Fruit fly (Drosophila melanogaster): ENCODE data around the gene Bet3.
A peak's percentile ranks its signal among the peaks of the same experiment; 100 is the strongest.

The Bet3 gene

dm6 chr3L:9422636-9423419, 19.2 kb downstream of the Bet3 start, which contains the start of gene aay:
Gene aay, plus strand, starts transcription at chr3L:9423253.
- TF ChIP-seq CG8159 (tag; optimal IDR thresholded peaks at IDR 0.05) (peak; percentile 99), Snoo (tag; optimal IDR thresholded peaks at IDR 0.05) (peak; percentile 99), CG8301 (tag; optimal IDR thresholded peaks at IDR 0.05) (peak; percentile 97), CG13204 (GFP tag; optimal IDR thresholded peaks at IDR 0.05) (peak; percentile 91), CG14655 (GFP tag; optimal IDR thresholded peaks at IDR 0.05) (peak; percentile 97), Ets98B (GFP tag; IDR thresholded peaks at IDR 0.05) (peak; percentile 98), EcR (GFP tag; optimal IDR thresholded peaks at IDR 0.05) (peak; percentile 87), fd96Ca (GFP tag; IDR thresholded peaks at IDR 0.05) (peak; percentile 95), Pif1A (GFP tag; optimal IDR thresholded peaks at IDR 0.05) (peak; percentile 99), CG34367 (tag; optimal IDR thresholded peaks at IDR 0.05) (peak; percentile 97), CG17806 (tag; optimal IDR thresholded peaks at IDR 0.05) (peak; percentile 99), D1 (tag; optimal IDR thresholded peaks at IDR 0.05) (peak; percentile 98), CG4496 (GFP tag; IDR thresholded peaks at IDR 0.05) (peak; percentile 98), Pif1B (GFP tag; optimal IDR thresholded peaks at IDR 0.05) (peak; percentile 99), CG12605 (GFP tag; IDR thresholded peaks at IDR 0.05) (peak; percentile 98), CG32121 (GFP tag; IDR thresholded peaks at IDR 0.05) (peak; percentile 98), CG15710 (tag; optimal IDR thresholded peaks at IDR 0.05) (peak; percentile 98), rn (GFP tag; IDR thresholded peaks at IDR 0.05) (peak; percentile 95), gl (tag; optimal IDR thresholded peaks at IDR 0.05) (peak; percentile 94), CG10348 (GFP tag; IDR thresholded peaks at IDR 0.05) (peak; percentile 87), CG9948 (tag; optimal IDR thresholded peaks at IDR 0.05) (peak; percentile 98)

- TF ChIP-seq CG10348 (GFP tag; IDR thresholded peaks at IDR 0.05) (no peak), Pif1B (GFP tag; optimal IDR thresholded peaks at IDR 0.05) (no peak), CG4496 (GFP tag; IDR thresholded peaks at IDR 0.05) (no peak), CG8159 (tag; optimal IDR thresholded peaks at IDR 0.05) (no peak), CG14655 (GFP tag; optimal IDR thresholded peaks at IDR 0.05) (no peak), CG12605 (GFP tag; IDR thresholded peaks at IDR 0.05) (no peak), rn (GFP tag; IDR thresholded peaks at IDR 0.05) (no peak), Pif1A (GFP tag; optimal IDR thresholded peaks at IDR 0.05) (no peak)
These were observed 19.9 kb downstream of the Bet3 start for dm6 chr3L:9422135-9422534.

DNA sequence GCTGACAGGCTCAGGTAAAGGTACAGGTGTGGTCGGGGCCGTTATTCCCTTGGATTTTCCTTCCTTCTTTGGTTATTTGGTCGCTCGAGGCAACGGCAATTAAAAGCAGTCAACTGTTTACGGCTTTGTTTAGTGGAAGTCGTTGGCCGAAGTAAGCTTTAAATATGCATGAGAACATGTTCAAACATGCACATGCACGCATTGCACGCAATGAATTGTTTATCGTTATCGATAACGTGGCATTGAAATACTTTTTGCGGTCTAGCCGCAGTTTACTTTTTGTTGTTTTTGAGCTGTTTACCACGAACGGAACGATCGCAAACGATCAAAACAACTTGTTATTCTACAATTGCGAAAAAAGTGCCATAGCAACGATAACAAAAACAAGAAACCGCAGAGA, 20.4 kb downstream of the Bet3 start:
- no peak for TF ChIP-seq CG15710 (tag; optimal IDR thresholded peaks at IDR 0.05)
- TF ChIP-seq CG10348 (GFP tag; IDR thresholded peaks at IDR 0.05) = no peak
- peak; percentile 15 for TF ChIP-seq EcR (GFP tag; optimal IDR thresholded peaks at IDR 0.05)
- TF ChIP-seq CG4496 (GFP tag; IDR thresholded peaks at IDR 0.05) = peak; percentile 6; the same call in 1 of the 3 replicates

DNA sequence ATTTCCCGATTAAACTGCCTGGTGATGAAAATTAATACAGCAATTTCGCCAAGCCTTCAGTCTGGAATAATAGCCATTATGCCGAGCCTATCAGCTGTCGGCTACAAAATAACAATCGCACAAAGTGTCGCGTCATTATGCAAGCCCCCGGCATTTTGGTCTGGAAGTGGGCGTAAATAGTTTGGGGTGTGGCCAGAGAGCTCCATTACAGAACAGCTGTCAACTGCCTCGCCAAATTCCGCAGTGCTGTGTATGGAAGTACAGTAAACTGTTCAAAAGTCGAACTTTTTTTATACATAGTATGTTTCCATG, 21.3 kb downstream of the Bet3 start:
- TF ChIP-seq CG15710 (tag; optimal IDR thresholded peaks at IDR 0.05) = no peak
- no peak for TF ChIP-seq CG12605 (GFP tag; IDR thresholded peaks at IDR 0.05)
- no peak for TF ChIP-seq CG13204 (GFP tag; optimal IDR thresholded peaks at IDR 0.05)
- no peak for TF ChIP-seq Snoo (tag; optimal IDR thresholded peaks at IDR 0.05)
- TF ChIP-seq D1 (tag; optimal IDR thresholded peaks at IDR 0.05) = no peak
- TF ChIP-seq CG10348 (GFP tag; IDR thresholded peaks at IDR 0.05) = no peak
- no peak for TF ChIP-seq CG14655 (GFP tag; optimal IDR thresholded peaks at IDR 0.05)

DNA sequence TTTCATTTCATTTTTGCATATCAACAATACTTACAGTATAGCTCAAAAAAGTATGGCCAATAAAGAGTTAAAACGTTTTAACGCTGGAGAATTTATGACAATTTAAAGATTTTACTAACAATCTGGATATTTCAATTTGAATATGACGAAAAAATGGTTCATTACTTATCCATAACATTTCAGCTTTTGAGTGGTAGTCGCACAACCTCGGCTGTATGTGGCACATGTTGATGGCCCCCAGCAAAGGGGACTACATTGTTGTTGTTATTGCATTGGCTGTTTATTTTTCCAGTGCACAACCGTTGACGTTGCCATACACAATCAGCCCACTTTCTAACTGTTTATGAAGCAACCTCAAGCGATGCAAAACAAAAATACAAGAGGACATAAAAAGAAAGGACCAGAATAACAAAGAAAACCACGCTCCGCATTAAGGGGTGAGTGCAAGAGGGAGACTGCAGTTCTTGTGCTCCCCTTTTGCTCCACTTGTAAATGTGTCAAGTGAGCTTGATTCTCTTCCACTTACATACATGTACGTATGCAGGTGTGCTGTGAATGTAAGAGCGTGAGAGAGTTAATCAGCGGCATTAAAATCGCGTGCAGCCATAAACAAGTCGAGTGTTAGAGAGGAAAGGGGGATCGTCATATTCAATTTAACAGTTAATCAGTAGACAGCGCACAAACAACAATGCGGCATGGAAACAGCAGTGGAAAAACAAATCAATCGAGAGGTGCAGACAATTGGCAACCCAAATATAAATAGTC, 21.8 kb downstream of the Bet3 start:
- TF ChIP-seq CG34367 (tag; optimal IDR thresholded peaks at IDR 0.05) = peak; percentile 95
- TF ChIP-seq CG13204 (GFP tag; optimal IDR thresholded peaks at IDR 0.05) = peak; percentile 86
- peak; percentile 93 for TF ChIP-seq CG8301 (tag; optimal IDR thresholded peaks at IDR 0.05)
- TF ChIP-seq CG10348 (GFP tag; IDR thresholded peaks at IDR 0.05) = peak; percentile 80
- peak; percentile 91 for TF ChIP-seq gl (tag; optimal IDR thresholded peaks at IDR 0.05)
- peak; percentile 94 for TF ChIP-seq Pif1A (GFP tag; optimal IDR thresholded peaks at IDR 0.05)
- TF ChIP-seq CG32121 (GFP tag; IDR thresholded peaks at IDR 0.05) = peak; percentile 96
- peak; percentile 74 for TF ChIP-seq rn (GFP tag; IDR thresholded peaks at IDR 0.05)
- peak; percentile 93 for TF ChIP-seq CG9948 (tag; optimal IDR thresholded peaks at IDR 0.05)
- peak; percentile 95 for TF ChIP-seq CG4496 (GFP tag; IDR thresholded peaks at IDR 0.05)
- TF ChIP-seq CG17806 (tag; optimal IDR thresholded peaks at IDR 0.05) = peak; percentile 95
- peak; percentile 93 for TF ChIP-seq CG12605 (GFP tag; IDR thresholded peaks at IDR 0.05)
- TF ChIP-seq Snoo (tag; optimal IDR thresholded peaks at IDR 0.05) = peak; percentile 94
- peak; percentile 96 for TF ChIP-seq Pif1B (GFP tag; optimal IDR thresholded peaks at IDR 0.05)
- TF ChIP-seq EcR (GFP tag; optimal IDR thresholded peaks at IDR 0.05) = peak; percentile 91
- TF ChIP-seq CG15710 (tag; optimal IDR thresholded peaks at IDR 0.05) = peak; percentile 97
- peak; percentile 92 for TF ChIP-seq fd96Ca (GFP tag; IDR thresholded peaks at IDR 0.05)
- peak; percentile 92 for TF ChIP-seq CG14655 (GFP tag; optimal IDR thresholded peaks at IDR 0.05)
- peak; percentile 97 for TF ChIP-seq CG8159 (tag; optimal IDR thresholded peaks at IDR 0.05)
- peak; percentile 96 for TF ChIP-seq Ets98B (GFP tag; IDR thresholded peaks at IDR 0.05)
- peak; percentile 96 for TF ChIP-seq D1 (tag; optimal IDR thresholded peaks at IDR 0.05)

DNA sequence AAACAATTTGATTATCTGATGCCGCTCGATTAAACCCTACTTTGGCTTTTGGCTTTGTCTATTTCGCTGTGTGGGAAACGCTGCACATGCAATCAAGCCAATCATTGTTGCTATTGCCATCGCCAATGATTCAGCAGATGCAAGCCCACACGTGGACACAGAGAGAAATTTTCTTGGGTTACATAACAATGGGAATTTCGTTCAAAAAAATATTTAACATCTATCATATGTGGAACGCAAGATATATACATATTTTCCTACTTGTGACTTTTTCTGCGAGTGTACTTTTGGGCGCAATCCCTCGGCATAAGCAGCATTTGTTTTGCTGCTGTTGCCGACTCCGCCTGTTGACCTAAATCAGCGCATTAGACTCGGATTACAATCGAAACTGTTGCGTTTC, 22.7 kb downstream of the Bet3 start:
- TF ChIP-seq CG17806 (tag; optimal IDR thresholded peaks at IDR 0.05) (peak; percentile 64), Pif1A (GFP tag; optimal IDR thresholded peaks at IDR 0.05) (peak; percentile 61), Snoo (tag; optimal IDR thresholded peaks at IDR 0.05) (peak; percentile 21), CG9948 (tag; optimal IDR thresholded peaks at IDR 0.05) (peak; percentile 45), CG32121 (GFP tag; IDR thresholded peaks at IDR 0.05) (peak; percentile 90), D1 (tag; optimal IDR thresholded peaks at IDR 0.05) (no peak), rn (GFP tag; IDR thresholded peaks at IDR 0.05) (peak; percentile 60), CG12605 (GFP tag; IDR thresholded peaks at IDR 0.05) (peak; percentile 62), CG14655 (GFP tag; optimal IDR thresholded peaks at IDR 0.05) (peak; percentile 36), CG8301 (tag; optimal IDR thresholded peaks at IDR 0.05) (peak; percentile 53), CG13204 (GFP tag; optimal IDR thresholded peaks at IDR 0.05) (no peak), CG10348 (GFP tag; IDR thresholded peaks at IDR 0.05) (no peak), CG34367 (tag; optimal IDR thresholded peaks at IDR 0.05) (peak; percentile 21), fd96Ca (GFP tag; IDR thresholded peaks at IDR 0.05) (peak; percentile 89), CG4496 (GFP tag; IDR thresholded peaks at IDR 0.05) (peak; percentile 85), EcR (GFP tag; optimal IDR thresholded peaks at IDR 0.05) (no peak), CG15710 (tag; optimal IDR thresholded peaks at IDR 0.05) (peak; percentile 40), CG8159 (tag; optimal IDR thresholded peaks at IDR 0.05) (peak; percentile 47), Pif1B (GFP tag; optimal IDR thresholded peaks at IDR 0.05) (peak; percentile 5), Ets98B (GFP tag; IDR thresholded peaks at IDR 0.05) (peak; percentile 85), gl (tag; optimal IDR thresholded peaks at IDR 0.05) (no peak)

Measured in whole organism, pupa.